Worm (Caenorhabditis elegans) whole organism, L4 larva: ENCODE data around the gene srj-10.
A peak's percentile ranks its signal among the peaks of the same experiment; 100 is the strongest.
"Not testable (repeated sequence)": the region's sequence is repeated elsewhere in the genome, so short reads cannot be mapped to it uniquely, and the experiment has no call there.

ENCODE experiments used
- aha-1 ChIP-seq: fragments of 150-350 bp; peaks from one replicate; lab custom pipeline; 2014; ENCODE audit warnings: missing biosample characterization, missing genetic modification characterization
- aly-2 ChIP-seq: sonication (generic microtip); optimal IDR thresholded peaks from 2 replicates; lab custom pipeline; 2018; ENCODE audit warnings: missing biosample characterization, missing genetic modification characterization
- ama-1 ChIP-seq: fragments of 150-350 bp; optimal IDR thresholded peaks from 2 replicates; lab custom pipeline; 2014; ENCODE audit warnings: inconsistent platforms, mixed read lengths
- ceh-82 ChIP-seq: sonication (generic microtip); optimal IDR thresholded peaks from 2 replicates; lab custom pipeline; 2017; ENCODE audit warnings: missing biosample characterization, missing genetic modification characterization
- daf-12 ChIP-seq: fragments of 150-350 bp; optimal IDR thresholded peaks from 2 replicates; lab custom pipeline; 2014; ENCODE audit warnings: missing biosample characterization, missing genetic modification reagents, missing genetic modification characterization
- daf-16 ChIP-seq, 3 experiments: sonication (generic microtip); optimal IDR thresholded peaks; 2 replicates each; lab custom pipeline; 2016 to 2017; ENCODE audit warnings: missing genetic modification characterization in 3 of 3, missing genetic modification reagents in 3 of 3, mild to moderate bottlenecking in 2 of 3, missing compliant biosample characterization in 2 of 3, missing biosample characterization in 1 of 3, moderate library complexity in 1 of 3
- daf-19 ChIP-seq: fragments of 200-800 bp; sonication (Bioruptor generic); conservative IDR thresholded peaks from 2 replicates; pipeline ENCODE4 v1.3.6; 2022; ENCODE audit warnings: missing genetic modification characterization, missing compliant biosample characterization
- dmd-6 ChIP-seq: fragments of 200-800 bp; sonication (Bioruptor generic); IDR thresholded peaks from 2 replicates; pipeline ENCODE4 v1.3.6; 2022; ENCODE audit warnings: missing genetic modification reagents, missing genetic modification characterization, missing compliant biosample characterization
- dpl-1 ChIP-seq: fragments of 150-350 bp; optimal IDR thresholded peaks from 2 replicates; lab custom pipeline; 2014; ENCODE audit warnings: missing biosample characterization, missing genetic modification reagents, missing genetic modification characterization
- duxl-1 ChIP-seq: sonication (generic microtip); optimal IDR thresholded peaks from 2 replicates; lab custom pipeline; 2016; ENCODE audit warnings: mild to moderate bottlenecking, missing genetic modification characterization, moderate library complexity, missing compliant biosample characterization; ENCODE audit not compliant: poor library complexity
- dve-1 ChIP-seq: sonication (generic microtip); optimal IDR thresholded peaks from 2 replicates; lab custom pipeline; 2017; ENCODE audit warnings: antibody characterized with exemption, mild to moderate bottlenecking, missing genetic modification characterization, missing compliant biosample characterization; ENCODE audit not compliant: insufficient read depth
- egl-27 ChIP-seq: sonication (generic microtip); optimal IDR thresholded peaks from 3 replicates; lab custom pipeline; 2017; ENCODE audit warnings: missing biosample characterization, missing genetic modification reagents, missing genetic modification characterization
- fos-1 ChIP-seq: fragments of 150-350 bp; optimal IDR thresholded peaks from 2 replicates; lab custom pipeline; 2014; ENCODE audit warnings: missing biosample characterization, missing genetic modification characterization
- gei-8 ChIP-seq: fragments of 200-800 bp; sonication (Bioruptor generic); optimal IDR thresholded peaks from 2 replicates; lab custom pipeline; 2018; ENCODE audit warnings: mild to moderate bottlenecking, missing genetic modification characterization, missing compliant biosample characterization
- hlh-11 ChIP-seq: fragments of 200-800 bp; sonication (Bioruptor generic); optimal IDR thresholded peaks from 2 replicates; lab custom pipeline; 2018; ENCODE audit warnings: mild to moderate bottlenecking, missing genetic modification characterization, missing compliant biosample characterization
- lin-38 ChIP-seq: fragments of 200-800 bp; sonication (Bioruptor generic); IDR thresholded peaks from 2 replicates; pipeline ENCODE4 v1.3.6; 2022; ENCODE audit warnings: missing genetic modification reagents, missing genetic modification characterization, missing compliant biosample characterization
- lin-39 ChIP-seq: fragments of 150-350 bp; optimal IDR thresholded peaks from 2 replicates; lab custom pipeline; 2014; ENCODE audit warnings: missing biosample characterization, missing genetic modification reagents, missing genetic modification characterization
- lir-3 ChIP-seq: sonication (generic microtip); optimal IDR thresholded peaks from 2 replicates; lab custom pipeline; 2016; ENCODE audit warnings: mild to moderate bottlenecking, missing genetic modification characterization, missing compliant biosample characterization
- madf-5 ChIP-seq, 2 experiments: fragments of 200-800 bp; sonication (Bioruptor generic); IDR thresholded peaks; 2 replicates each; pipeline ENCODE4 v1.3.6; 2022; ENCODE audit warnings: missing compliant biosample characterization in 2 of 2, missing genetic modification characterization in 2 of 2
- mdl-1 ChIP-seq, 2 experiments: fragments of 150-350 bp in 1 of 2; sonication (generic microtip) in 1 of 2; optimal IDR thresholded peaks; 2 replicates each; lab custom pipeline; 2014 to 2017; ENCODE audit warnings: missing biosample characterization in 2 of 2, missing genetic modification characterization in 2 of 2
- mep-1 ChIP-seq: fragments of 150-350 bp; sonication (generic microtip); optimal IDR thresholded peaks from 3 replicates; lab custom pipeline; 2014; ENCODE audit warnings: missing biosample characterization, missing genetic modification characterization
- mes-2 ChIP-seq: sonication (generic microtip); optimal IDR thresholded peaks from 2 replicates; lab custom pipeline; 2016; ENCODE audit warnings: missing genotype, mild to moderate bottlenecking, missing genetic modification characterization, missing compliant biosample characterization; ENCODE audit not compliant: poor library complexity, severe bottlenecking
- mxl-2 ChIP-seq: fragments of 200-800 bp; sonication (Bioruptor generic); conservative IDR thresholded peaks from 2 replicates; pipeline ENCODE4 v1.3.6; 2022; ENCODE audit warnings: missing genetic modification reagents, missing genetic modification characterization, missing compliant biosample characterization
- nhr-102 ChIP-seq: sonication (generic microtip); optimal IDR thresholded peaks from 2 replicates; lab custom pipeline; 2016; ENCODE audit warnings: mild to moderate bottlenecking, missing genetic modification characterization, moderate library complexity, missing compliant biosample characterization
- nhr-25 ChIP-seq: sonication (generic microtip); optimal IDR thresholded peaks from 2 replicates; lab custom pipeline; 2017; ENCODE audit warnings: missing genetic modification characterization, mild to moderate bottlenecking, missing compliant biosample characterization, antibody characterized with exemption, moderate library complexity, borderline replicate concordance; ENCODE audit not compliant: insufficient read depth
- nhr-28 ChIP-seq: fragments of 150-350 bp; optimal IDR thresholded peaks from 2 replicates; lab custom pipeline; 2014; ENCODE audit warnings: missing biosample characterization, missing genetic modification characterization
- nhr-42 ChIP-seq: fragments of 200-800 bp; sonication (Bioruptor generic); IDR thresholded peaks from 2 replicates; pipeline ENCODE4 v1.3.6; 2022; ENCODE audit warnings: missing genetic modification characterization, missing compliant biosample characterization
- nhr-48 ChIP-seq: sonication (generic microtip); optimal IDR thresholded peaks from 2 replicates; lab custom pipeline; 2016; ENCODE audit warnings: mild to moderate bottlenecking, missing genetic modification characterization, missing compliant biosample characterization
- nhr-6 ChIP-seq: fragments of 150-350 bp; optimal IDR thresholded peaks from 2 replicates; lab custom pipeline; 2014; ENCODE audit warnings: missing biosample characterization, missing genetic modification characterization
- nhr-77 ChIP-seq: fragments of 150-350 bp; optimal IDR thresholded peaks from 2 replicates; lab custom pipeline; 2014; ENCODE audit warnings: missing biosample characterization, missing genetic modification characterization
- php-3 ChIP-seq: fragments of 200-800 bp; sonication (Bioruptor generic); IDR thresholded peaks from 2 replicates; pipeline ENCODE4 v1.3.6; 2022; ENCODE audit warnings: missing genetic modification reagents, missing genetic modification characterization, missing compliant biosample characterization
- pqm-1 ChIP-seq: sonication (generic microtip); optimal IDR thresholded peaks from 2 replicates; lab custom pipeline; 2017; ENCODE audit warnings: missing biosample characterization, missing genetic modification characterization
- rbr-2 ChIP-seq: sonication (generic microtip); optimal IDR thresholded peaks from 2 replicates; lab custom pipeline; 2016; ENCODE audit warnings: missing genotype, missing genetic modification characterization, missing compliant biosample characterization
- set-16 ChIP-seq: fragments of 200-800 bp; sonication (Bioruptor generic); IDR thresholded peaks from 2 replicates; pipeline ENCODE4 v1.3.6; 2022; ENCODE audit warnings: missing genetic modification reagents, missing genetic modification characterization, missing compliant biosample characterization
- spr-1 ChIP-seq: sonication (generic microtip); optimal IDR thresholded peaks from 2 replicates; lab custom pipeline; 2016; ENCODE audit warnings: mild to moderate bottlenecking, missing genetic modification characterization, missing compliant biosample characterization
- unc-130 ChIP-seq: sonication (generic microtip); optimal IDR thresholded peaks from 2 replicates; lab custom pipeline; 2016; ENCODE audit warnings: missing genetic modification reagents, missing genetic modification characterization, missing compliant biosample characterization
- unc-62 ChIP-seq, 3 experiments: fragments of 150-350 bp in 1 of 3; sonication (generic microtip); optimal IDR thresholded peaks in 2 of 3; peaks in 1 of 3; 1 replicate in 1 of 3; 2 replicates in 2 of 3; lab custom pipeline; 2014 to 2017; ENCODE audit warnings: missing biosample characterization in 3 of 3, missing genetic modification characterization in 3 of 3, missing genetic modification reagents in 3 of 3, missing genotype in 1 of 3
- ztf-7 ChIP-seq: fragments of 150-350 bp; optimal IDR thresholded peaks from 2 replicates; lab custom pipeline; 2014; ENCODE audit warnings: missing biosample characterization, missing genetic modification characterization

Gene srj-10

DNA sequence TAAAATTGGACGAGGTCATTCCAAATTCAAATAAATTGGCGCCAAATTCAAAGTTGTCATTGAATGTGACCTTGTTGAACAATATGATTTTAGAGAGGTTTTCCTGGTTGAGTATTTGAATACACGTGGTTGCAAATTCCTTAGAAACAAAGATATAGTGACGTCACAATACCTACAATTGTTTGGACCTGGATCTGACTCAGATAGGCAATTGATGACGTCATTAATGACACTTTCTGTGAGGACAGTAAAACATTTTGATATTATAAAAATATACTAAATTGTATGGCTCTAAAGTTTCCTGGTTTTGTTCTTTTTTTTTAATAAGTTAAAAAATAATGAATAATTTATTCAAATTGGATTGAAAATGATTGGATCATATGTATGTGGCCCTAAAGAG lies 32.3 kb downstream of the srj-10 start:
- TF ChIP-seq mdl-1 (tag; optimal IDR thresholded peaks at IDR 0.05; lab: Kevin White, UChicago) (no peak), ama-1 (lab: Kevin White, UChicago) (no peak), madf-5 (GFP tag; IDR thresholded peaks at IDR 0.05; lab: Robert Waterston, UW) (no peak), nhr-77 (tag; lab: Kevin White, UChicago) (no peak), pqm-1 (tag; lab: Kevin White, UChicago) (no peak), aly-2 (tag; lab: Kevin White, UChicago) (no peak), lir-3 (no peak), set-16 (GFP tag; lab: Robert Waterston, UW) (no peak), nhr-6 (tag; lab: Kevin White, UChicago) (no peak), egl-27 (tag; lab: Kevin White, UChicago) (no peak), daf-19 (no peak), unc-62 (GFP tag; optimal IDR thresholded peaks at IDR 0.05 in 1 of 2; lab: Kevin White, UChicago) (no peak), unc-62 (tag; optimal IDR thresholded peaks at IDR 0.05; lab: Kevin White, UChicago) (no peak)

DNA sequence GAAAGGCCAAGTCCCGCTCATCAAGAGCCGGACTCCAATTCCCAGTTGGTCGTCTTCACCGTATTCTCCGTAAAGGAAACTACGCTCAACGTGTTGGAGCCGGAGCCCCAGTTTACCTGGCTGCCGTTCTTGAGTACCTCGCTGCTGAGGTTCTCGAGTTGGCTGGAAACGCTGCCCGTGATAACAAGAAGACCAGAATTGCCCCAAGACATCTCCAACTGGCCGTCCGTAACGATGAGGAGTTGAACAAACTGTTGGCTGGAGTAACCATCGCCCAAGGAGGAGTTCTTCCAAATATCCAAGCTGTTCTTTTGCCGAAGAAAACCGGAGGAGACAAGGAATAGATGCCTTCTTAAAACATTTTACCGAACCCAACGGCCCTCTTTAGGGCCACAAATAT lies 32.9 kb downstream of the srj-10 start:
- peak; percentile 47; the same call in 1 of the 2 replicates for TF ChIP-seq set-16 (GFP tag; lab: Robert Waterston, UW)

DNA sequence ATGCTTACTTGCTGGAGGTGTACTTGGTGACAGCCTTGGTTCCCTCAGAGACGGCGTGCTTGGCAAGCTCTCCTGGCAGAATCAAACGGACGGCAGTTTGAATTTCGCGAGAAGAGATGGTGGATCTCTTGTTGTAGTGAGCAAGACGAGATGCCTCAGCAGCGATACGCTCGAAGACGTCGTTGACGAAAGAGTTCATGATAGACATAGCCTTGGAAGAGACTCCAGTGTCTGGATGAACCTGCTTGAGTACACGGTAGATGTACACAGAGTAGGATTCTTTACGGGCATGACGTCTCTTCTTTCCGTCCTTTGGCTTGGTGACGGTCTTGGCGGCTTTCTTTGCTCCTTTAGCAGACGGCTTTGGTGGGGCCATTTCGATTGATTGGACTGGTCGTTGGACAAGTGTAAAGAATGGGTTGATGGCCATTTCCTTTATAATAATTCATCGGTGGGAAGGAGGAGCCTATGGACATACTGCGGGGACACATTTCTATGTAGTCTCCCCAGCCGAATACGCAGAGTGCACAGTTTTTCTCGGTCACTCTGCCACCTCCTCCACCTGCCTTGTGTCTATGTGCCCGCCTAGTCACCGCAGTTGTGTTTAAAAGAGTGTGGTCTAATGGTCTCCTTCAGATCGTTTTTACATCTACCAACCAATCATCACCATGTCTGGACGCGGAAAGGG lies 33.5 kb downstream of the srj-10 start, which contains the start of the genes his-4 and his-3:
Gene his-4, minus strand, starts transcription at position 376 of the 688 bp plus-strand sequence.
Gene his-3, plus strand, starts transcription at position 669 of the 688 bp plus-strand sequence.
- TF ChIP-seq dve-1 (tag; lab: Kevin White, UChicago) (peak; percentile 98), aha-1 (tag; lab: Kevin White, UChicago) (peak; percentile 94), duxl-1 (peak; percentile 85), php-3 (GFP tag; lab: Robert Waterston, UW) (peak; percentile 62; the same call in 1 of the 2 replicates), lin-38 (GFP tag; lab: Robert Waterston, UW) (peak; percentile 23), dpl-1 (peak; percentile 48), nhr-25 (peak; percentile 74), nhr-102 (tag; lab: Kevin White, UChicago) (peak; percentile 83), nhr-48 (tag; lab: Kevin White, UChicago) (peak; percentile 37), rbr-2 (tag; lab: Kevin White, UChicago) (peak; percentile 32), daf-16 (tag; optimal IDR thresholded peaks at IDR 0.05; lab: Kevin White, UChicago) (peak; percentile 73), nhr-28 (peak; percentile 64), nhr-6 (tag; lab: Kevin White, UChicago) (peak; percentile 5), dmd-6 (GFP tag; lab: Robert Waterston, UW) (peak; percentile 53), nhr-42 (GFP tag; lab: Robert Waterston, UW) (peak; percentile 72; the same call in 1 of the 2 replicates), mep-1 (tag; lab: Kevin White, UChicago) (peak; percentile 75), hlh-11 (tag; lab: Kevin White, UChicago) (peak; percentile 74), spr-1 (peak; percentile 40), mes-2 (tag; lab: Kevin White, UChicago) (peak; percentile 80)
- TF ChIP-seq daf-16 (GFP tag; optimal IDR thresholded peaks at IDR 0.05; lab: Kevin White, UChicago): not testable (repeated sequence)

DNA sequence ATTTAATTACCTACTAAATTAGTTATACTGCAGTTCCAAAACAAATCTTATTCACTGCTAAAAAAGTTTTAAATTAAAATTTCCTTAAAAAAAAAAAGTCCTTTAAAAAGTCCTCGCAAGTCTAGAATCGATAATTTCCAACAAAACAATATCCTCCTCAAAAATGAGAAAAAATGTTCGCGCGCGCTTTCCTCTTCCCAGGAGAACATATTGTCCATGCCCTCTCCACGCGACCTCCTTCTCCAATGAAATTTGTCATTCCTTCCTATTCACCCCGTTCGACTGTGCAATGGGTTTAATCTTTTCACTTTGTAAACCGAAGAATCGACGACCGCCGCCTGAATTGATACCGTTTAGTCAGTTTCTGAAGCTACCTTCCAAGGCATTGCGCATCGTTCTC lies 37.6 kb downstream of the srj-10 start, which contains the start of gene T10C6.10:
Gene T10C6.10, plus strand, starts transcription at position 248 of the 400 bp plus-strand sequence.
- TF ChIP-seq nhr-102 (tag; lab: Kevin White, UChicago) (no peak), ztf-7 (tag; lab: Kevin White, UChicago) (no peak), daf-12 (tag; lab: Kevin White, UChicago) (no peak), mdl-1 (tag; optimal IDR thresholded peaks at IDR 0.05; lab: Kevin White, UChicago) (no peak), daf-16 (GFP tag; optimal IDR thresholded peaks at IDR 0.05; lab: Kevin White, UChicago) (no peak), daf-16 (tag; optimal IDR thresholded peaks at IDR 0.05; lab: Kevin White, UChicago) (no peak), ceh-82 (tag; lab: Kevin White, UChicago) (no peak), rbr-2 (tag; lab: Kevin White, UChicago) (no peak), mxl-2 (GFP tag; lab: Robert Waterston, UW) (no peak), unc-130 (GFP tag; lab: Kevin White, UChicago) (no peak), fos-1 (tag; lab: Kevin White, UChicago) (no peak), gei-8 (no peak), duxl-1 (no peak), lin-39 (no peak)
